Worm (Caenorhabditis elegans) whole organism, L3 larva: ENCODE measurements around the gene Y51H7BR.8.

Experiments used
- ceh-82 ChIP-seq: fragments of 150-350 bp; optimal IDR thresholded peaks from 2 replicates; lab custom pipeline; 2014; ENCODE audit warnings: missing biosample characterization, missing genetic modification characterization
- nhr-76 ChIP-seq: fragments of 150-350 bp; sonication (generic microtip); optimal IDR thresholded peaks from 5 replicates; lab custom pipeline; 2014; ENCODE audit warnings: missing biosample characterization, missing genetic modification characterization
- snpc-4 ChIP-seq: fragments of 150-350 bp; optimal IDR thresholded peaks from 2 replicates; lab custom pipeline; 2014; ENCODE audit warnings: missing biosample characterization, missing genetic modification characterization

DNA sequence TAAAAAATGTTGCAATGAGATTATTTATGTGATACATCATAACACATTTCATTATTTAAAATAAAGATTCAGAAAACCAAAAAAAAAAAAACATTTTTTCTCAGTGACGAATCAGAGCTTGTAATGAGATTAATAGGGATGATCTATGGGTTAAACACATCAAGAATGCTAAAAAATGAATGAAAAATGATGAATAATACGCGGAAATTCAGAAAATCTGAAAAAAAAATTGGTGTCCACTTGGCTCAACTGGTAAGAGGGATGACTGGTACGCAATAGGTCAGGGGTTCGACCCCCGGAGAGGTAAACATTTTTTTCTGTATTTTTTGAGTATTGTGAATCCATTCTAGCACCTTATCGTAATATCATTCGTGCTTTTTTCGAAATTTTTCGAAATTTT is 40.5 kb upstream of the Y51H7BR.8 start:
- no peak for TF ChIP-seq nhr-76 (tag; lab: Kevin White, UChicago)
- TF ChIP-seq ceh-82 (tag; lab: Kevin White, UChicago), result no peak
- TF ChIP-seq snpc-4 (tag; lab: Kevin White, UChicago), result no peak
